Worm (Caenorhabditis elegans) whole organism, early embryonic: Measurements from ENCODE around the gene ceh-21.

Experiments used
- B0310.2 ChIP-seq: sonication (generic microtip); optimal IDR thresholded peaks from 2 replicates; lab custom pipeline; 2016; ENCODE audit warnings: mild to moderate bottlenecking, missing genetic modification characterization, missing compliant biosample characterization
- F13C5.2 ChIP-seq: sonication (generic microtip); optimal IDR thresholded peaks from 2 replicates; lab custom pipeline; 2017; ENCODE audit warnings: mild to moderate bottlenecking, missing genetic modification characterization, inconsistent platforms, missing compliant biosample characterization
- aly-1 ChIP-seq: sonication (generic microtip); optimal IDR thresholded peaks from 2 replicates; lab custom pipeline; 2016; ENCODE audit warnings: missing genetic modification characterization, missing compliant biosample characterization
- ama-1 ChIP-seq: fragments of 150-350 bp; optimal IDR thresholded peaks from 2 replicates; lab custom pipeline; 2014
- ceh-13 ChIP-seq: fragments of 200-800 bp; sonication (Bioruptor generic); optimal IDR thresholded peaks from 2 replicates; lab custom pipeline; 2018; ENCODE audit warnings: mild to moderate bottlenecking, missing genetic modification characterization, missing compliant biosample characterization
- ceh-36 ChIP-seq: sonication (generic microtip); optimal IDR thresholded peaks from 2 replicates; lab custom pipeline; 2016; ENCODE audit warnings: missing genetic modification characterization, inconsistent platforms, missing compliant biosample characterization
- ets-7 ChIP-seq: sonication (generic microtip); optimal IDR thresholded peaks from 2 replicates; lab custom pipeline; 2016; ENCODE audit warnings: missing genotype, missing genetic modification characterization, missing compliant biosample characterization
- flt-1 ChIP-seq: fragments of 200-800 bp; sonication (Bioruptor generic); IDR thresholded peaks from 2 replicates; pipeline ENCODE4 v1.3.6; 2022; ENCODE audit warnings: missing genetic modification characterization, missing compliant biosample characterization
- hmbx-1 ChIP-seq: sonication (generic microtip); optimal IDR thresholded peaks from 2 replicates; lab custom pipeline; 2016; ENCODE audit warnings: mild to moderate bottlenecking, missing genetic modification characterization, missing compliant biosample characterization
- hmg-4 ChIP-seq: fragments of 200-800 bp; sonication (Bioruptor generic); optimal IDR thresholded peaks from 2 replicates; lab custom pipeline; 2018; ENCODE audit warnings: mild to moderate bottlenecking, missing genetic modification characterization, missing compliant biosample characterization
- hnd-1 ChIP-seq: sonication (generic microtip); optimal IDR thresholded peaks from 2 replicates; lab custom pipeline; 2016; ENCODE audit warnings: missing genetic modification characterization, missing compliant biosample characterization
- scrt-1 ChIP-seq: fragments of 200-800 bp; sonication (Bioruptor generic); IDR thresholded peaks from 2 replicates; pipeline ENCODE4 v1.3.6; 2022; ENCODE audit warnings: missing genetic modification characterization, missing compliant biosample characterization
- tbx-11 ChIP-seq: fragments of 200-800 bp; sonication (Bioruptor generic); IDR thresholded peaks from 2 replicates; pipeline ENCODE4 v1.3.6; 2022; ENCODE audit warnings: missing genetic modification characterization, missing compliant biosample characterization
- tbx-37 ChIP-seq: fragments of 200-800 bp; sonication (Bioruptor generic); conservative IDR thresholded peaks from 2 replicates; pipeline ENCODE4 v1.3.6; 2022; ENCODE audit warnings: missing genetic modification reagents, missing genetic modification characterization, missing compliant biosample characterization
- tra-4 ChIP-seq: sonication (generic microtip); optimal IDR thresholded peaks from 2 replicates; lab custom pipeline; 2017; ENCODE audit warnings: missing genetic modification characterization, missing compliant biosample characterization

The ceh-21 gene

ce11 chrX:1825290-1825832 is 27.2 kb downstream of the ceh-21 start, which contains the start of gene C14E2.5:
Gene C14E2.5 (minus strand): TSS chrX:1825340.
- no peak for TF ChIP-seq ceh-36 (tag; lab: Kevin White, UChicago)
- no peak for TF ChIP-seq ets-7 (tag; lab: Kevin White, UChicago)
- no peak for TF ChIP-seq tbx-37 (GFP tag; lab: Robert Waterston, UW)
- TF ChIP-seq aly-1 (tag; lab: Kevin White, UChicago) = no peak
- no peak for TF ChIP-seq tbx-11
- TF ChIP-seq hmbx-1 (tag; lab: Kevin White, UChicago) = no peak
- TF ChIP-seq flt-1 = no peak
- no peak for TF ChIP-seq ceh-13
- no peak for TF ChIP-seq hmg-4 (GFP tag; lab: Kevin White, UChicago)
- TF ChIP-seq ama-1 = no peak

- TF ChIP-seq F13C5.2 (tag; lab: Kevin White, UChicago) = no peak
- no peak for TF ChIP-seq flt-1
- no peak for TF ChIP-seq hmbx-1 (tag; lab: Kevin White, UChicago)
- TF ChIP-seq aly-1 (tag; lab: Kevin White, UChicago) = no peak
- no peak for TF ChIP-seq tra-4
- TF ChIP-seq B0310.2 (tag; lab: Kevin White, UChicago) = no peak
- TF ChIP-seq tbx-37 (GFP tag; lab: Robert Waterston, UW) = no peak
Measured at ce11 chrX:1821235-1821634, 31.3 kb downstream of the ceh-21 start, which contains the start of gene C14E2.4. Gene C14E2.4 (minus strand): TSS chrX:1821335.

ce11 chrX:1816106-1816505 is 36.4 kb downstream of the ceh-21 start, which contains the start of gene C14E2.7:
Gene C14E2.7 (plus strand): TSS chrX:1816406.
- TF ChIP-seq scrt-1 (GFP tag; lab: Robert Waterston, UW) (no peak), ceh-36 (tag; lab: Kevin White, UChicago) (no peak), tbx-37 (GFP tag; lab: Robert Waterston, UW) (no peak), B0310.2 (tag; lab: Kevin White, UChicago) (no peak), flt-1 (no peak), hmbx-1 (tag; lab: Kevin White, UChicago) (no peak)

ce11 chrX:1811436-1811835 is 41.1 kb downstream of the ceh-21 start, which contains the start of gene C14E2.3:
Gene C14E2.3 (minus strand): TSS chrX:1811536.
- TF ChIP-seq tbx-11 (no peak), ceh-36 (tag; lab: Kevin White, UChicago) (no peak), B0310.2 (tag; lab: Kevin White, UChicago) (no peak)

- TF ChIP-seq hmg-4 (GFP tag; lab: Kevin White, UChicago) (peak; percentile 31), hnd-1 (tag; lab: Kevin White, UChicago) (no peak)
Measured at ce11 chrX:1800980-1801506, 51.5 kb downstream of the ceh-21 start, which contains the start of gene C14E2.11. Gene C14E2.11 (plus strand): TSS chrX:1801456.
